Worm (Caenorhabditis elegans): Measurements from ENCODE around the gene zip-9.

zip-9 gene

DNA sequence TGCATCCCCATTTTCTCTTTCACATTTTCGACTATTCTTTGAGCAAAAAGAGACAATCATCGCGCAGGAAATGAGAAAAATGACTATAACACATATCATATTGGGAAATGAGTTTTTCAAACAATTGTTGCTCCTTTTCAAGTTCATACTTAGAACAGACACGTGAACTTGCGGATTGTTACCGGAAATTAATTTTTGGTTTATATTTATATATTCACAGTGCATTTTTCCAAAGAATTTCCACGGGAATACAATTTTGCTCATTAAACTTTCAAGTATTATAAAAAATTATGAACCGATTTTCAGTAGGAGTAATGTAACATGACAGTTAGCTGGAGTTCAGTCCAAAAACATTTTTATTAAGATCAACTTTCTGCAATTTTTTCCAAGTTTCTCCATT, 19.0 kb upstream of the zip-9 start, which contains the start of gene F58B4.7:
TSS of gene F58B4.7 (minus strand) at position 101 of the 400 bp plus-strand sequence.
- TF ChIP-seq unc-62 (GFP tag; optimal IDR thresholded peaks at IDR 0.05): no peak

- TF ChIP-seq unc-62 (GFP tag; optimal IDR thresholded peaks at IDR 0.05): no peak
These were observed 17.5 kb upstream of the zip-9 start, which contains the start of gene F58B4.6 for ce11 chrV:10924731-10925130. F58B4.6 (plus strand) TSS chrV:10925031.

- no peak for TF ChIP-seq unc-62 (GFP tag; optimal IDR thresholded peaks at IDR 0.05)
These were observed 16.6 kb upstream of the zip-9 start for ce11 chrV:10925658-10926057.

- TF ChIP-seq unc-62 (GFP tag; optimal IDR thresholded peaks at IDR 0.05): no peak
These were observed 12.8 kb upstream of the zip-9 start, which contains the start of gene F58B4.3 for ce11 chrV:10929511-10929910. F58B4.3 (plus strand) TSS chrV:10929811.

DNA sequence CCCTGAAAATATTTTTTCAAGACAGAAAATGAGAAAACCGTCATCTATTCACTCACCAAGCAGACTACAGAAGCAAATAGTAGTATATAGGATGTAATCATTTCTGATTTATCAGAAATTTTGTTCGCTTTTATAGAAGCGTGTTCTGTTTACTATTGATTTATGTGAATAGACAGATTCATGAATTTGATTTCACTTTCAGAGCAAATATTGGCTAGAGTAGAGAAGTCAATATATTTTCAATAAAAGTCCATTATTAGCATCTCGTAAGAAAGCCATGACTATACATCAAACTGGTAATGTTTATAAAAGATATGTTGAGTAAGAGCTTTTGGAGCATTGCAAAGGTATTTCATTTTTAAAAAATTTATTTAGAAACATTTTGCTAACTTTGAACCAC, 11.1 kb upstream of the zip-9 start, which contains the start of gene scvp-1:
TSS of gene scvp-1 (minus strand) at position 101 of the 400 bp plus-strand sequence.
- no peak for TF ChIP-seq unc-62 (GFP tag; optimal IDR thresholded peaks at IDR 0.05)

- TF ChIP-seq unc-62 (GFP tag; optimal IDR thresholded peaks at IDR 0.05): no peak
These were observed 9.8 kb upstream of the zip-9 start, which contains the start of gene F58B4.5 for ce11 chrV:10932411-10932810. F58B4.5 (plus strand) TSS chrV:10932693.

ce11 chrV:10936681-10937080, 5.6 kb upstream of the zip-9 start, which contains the start of gene F17C11.12:
F17C11.12 (minus strand) TSS chrV:10936920.
- TF ChIP-seq unc-62 (GFP tag; optimal IDR thresholded peaks at IDR 0.05): no peak

- TF ChIP-seq unc-62 (GFP tag; optimal IDR thresholded peaks at IDR 0.05): no peak
These were observed 5.0 kb upstream of the zip-9 start for ce11 chrV:10937294-10937693.

ce11 chrV:10938739-10939138, 3.5 kb upstream of the zip-9 start, which contains the start of gene F17C11.11:
F17C11.11 (minus strand) TSS chrV:10938817.
- no peak for TF ChIP-seq unc-62 (GFP tag; optimal IDR thresholded peaks at IDR 0.05)

DNA sequence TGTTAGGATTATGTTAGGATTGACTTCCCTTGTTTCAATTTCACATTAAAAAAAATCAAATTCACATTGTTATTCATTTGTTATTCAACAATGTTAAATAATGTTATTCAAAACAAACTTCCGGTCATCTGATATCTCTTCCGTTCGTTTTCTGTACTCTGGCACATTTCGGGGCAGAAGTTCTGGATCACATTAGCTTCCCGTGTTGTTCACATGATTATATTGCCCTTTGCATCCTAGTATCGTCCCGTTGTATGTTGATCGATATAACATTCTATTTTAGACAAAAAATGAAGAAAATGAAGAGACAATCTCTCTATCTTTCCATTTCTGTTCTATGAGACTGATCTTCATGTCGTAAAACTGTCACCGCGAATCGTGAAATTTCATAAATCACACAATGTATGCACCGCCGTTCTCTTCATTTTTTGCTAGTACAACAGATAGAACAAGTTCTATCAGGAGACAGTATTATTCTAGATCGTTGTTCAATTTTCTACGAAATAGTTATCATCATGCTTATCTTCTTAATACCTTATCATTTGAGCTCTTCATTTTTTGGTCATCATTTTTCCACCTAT, 2.2 kb upstream of the zip-9 start:
- TF ChIP-seq unc-62 (GFP tag; optimal IDR thresholded peaks at IDR 0.05): no peak

ce11 chrV:10940571-10940991, 1.7 kb upstream of the zip-9 start:
- TF ChIP-seq unc-62 (GFP tag; optimal IDR thresholded peaks at IDR 0.05): no peak

- no peak for TF ChIP-seq unc-62 (GFP tag; optimal IDR thresholded peaks at IDR 0.05)
These were observed 1.1 kb upstream of the zip-9 start, which contains the start of gene F17C11.26 for ce11 chrV:10941150-10941549. F17C11.26 (plus strand) TSS chrV:10941450.

- no peak for TF ChIP-seq unc-62 (GFP tag; optimal IDR thresholded peaks at IDR 0.05)
These were observed 2.6 kb downstream of the zip-9 start for ce11 chrV:10944903-10945302.

DNA sequence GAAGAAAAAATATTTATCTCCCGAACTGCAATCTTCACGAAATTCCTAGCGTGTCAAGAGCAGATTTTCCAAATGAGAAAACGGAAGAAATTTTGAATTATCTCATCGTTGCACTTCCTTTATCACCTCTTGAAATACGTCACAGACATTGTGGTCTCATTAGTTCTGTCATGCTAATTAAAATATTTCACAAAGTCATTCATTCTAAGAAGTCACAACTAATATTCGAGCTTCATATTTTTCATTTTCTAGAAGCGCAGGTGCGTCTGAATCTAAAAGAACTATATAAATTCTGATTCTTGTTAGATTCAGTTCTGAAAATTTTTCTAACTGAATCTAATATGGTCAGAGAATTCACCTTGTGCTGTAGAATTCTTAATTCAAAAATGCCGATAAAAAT, 4.9 kb downstream of the zip-9 start:
- no peak for TF ChIP-seq unc-62 (GFP tag; optimal IDR thresholded peaks at IDR 0.05)

- TF ChIP-seq unc-62 (GFP tag; optimal IDR thresholded peaks at IDR 0.05): no peak
These were observed 5.7 kb downstream of the zip-9 start, which contains the start of gene F17C11.2 for ce11 chrV:10947930-10948329. F17C11.2 (plus strand) TSS chrV:10948230.

ce11 chrV:10949511-10949910, 7.2 kb downstream of the zip-9 start, which contains the start of gene col-153:
col-153 (plus strand) TSS chrV:10949811.
- TF ChIP-seq unc-62 (GFP tag; optimal IDR thresholded peaks at IDR 0.05): no peak

ce11 chrV:10951655-10952278, 9.5 kb downstream of the zip-9 start, which contains the start of gene F17C11.4:
F17C11.4 (plus strand) TSS chrV:10951860.
- no peak for TF ChIP-seq unc-62 (GFP tag; optimal IDR thresholded peaks at IDR 0.05)
